Fruit fly (Drosophila melanogaster) whole organism, pupa: ENCODE measurements around the gene ND-49L.

Source experiments
- CG4496 ChIP-seq: fragments of 200-800 bp; sonication (Bioruptor generic); IDR thresholded peaks from 3 replicates; pipeline ENCODE4 v1.3.6; 2022; ENCODE audit warnings: missing biosample characterization, missing genetic modification characterization
- CG8159 ChIP-seq: fragments of 200-800 bp; sonication (Bioruptor generic); optimal IDR thresholded peaks from 3 replicates; lab custom pipeline; 2018; ENCODE audit warnings: missing biosample characterization, mild to moderate bottlenecking, missing genetic modification characterization, moderate library complexity
- EcR ChIP-seq: fragments of 200-800 bp; sonication (Bioruptor generic); optimal IDR thresholded peaks from 3 replicates; lab custom pipeline; 2019; ENCODE audit warnings: missing biosample characterization, missing genetic modification characterization, mild to moderate bottlenecking, moderate library complexity, missing genetic modification reagents
- Ets98B ChIP-seq: fragments of 200-800 bp; sonication (Bioruptor generic); IDR thresholded peaks from 2 replicates; pipeline ENCODE4 v1.3.6; 2022; ENCODE audit warnings: missing biosample characterization, missing genetic modification characterization
- rn ChIP-seq: fragments of 200-800 bp; sonication (Bioruptor generic); IDR thresholded peaks from 2 replicates; pipeline ENCODE4 v1.3.6; 2022; ENCODE audit warnings: missing biosample characterization, missing genetic modification characterization

DNA sequence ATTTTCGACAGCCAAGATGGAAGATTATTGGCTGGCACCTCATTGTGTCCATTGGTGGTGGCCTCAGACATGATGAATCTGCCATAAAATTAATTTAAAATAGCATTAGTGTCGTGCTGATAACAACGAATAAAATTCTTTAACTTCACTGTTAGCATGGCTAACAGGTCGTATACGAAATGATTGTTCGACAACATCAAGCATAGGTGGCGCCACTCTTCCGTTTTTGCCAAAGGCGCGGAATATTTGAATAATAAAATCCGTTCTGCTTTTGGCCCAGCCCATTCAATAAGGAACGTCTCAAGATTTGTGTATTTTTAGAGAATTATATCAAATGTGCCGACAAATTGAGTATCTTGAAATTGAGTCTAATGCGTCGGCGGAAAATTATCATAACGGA, 45.5 kb upstream of the ND-49L start:
- TF ChIP-seq CG4496 (GFP tag; lab: Robert Waterston, UW) (no peak), EcR (no peak), Ets98B (GFP tag; lab: Robert Waterston, UW) (no peak), CG8159 (tag; lab: Kevin White, UChicago) (no peak), rn (GFP tag; lab: Robert Waterston, UW) (no peak)
